Fruit fly (Drosophila melanogaster) whole organism, pupa: ENCODE results near the gene dlg1.

Experiments
- CG10348 ChIP-seq: fragments of 200-800 bp; sonication (Bioruptor generic); IDR thresholded peaks from 2 replicates; pipeline ENCODE4 v1.3.6; 2022; ENCODE audit warnings: missing biosample characterization, missing genetic modification characterization
- CG12605 ChIP-seq: fragments of 200-800 bp; sonication (Bioruptor generic); IDR thresholded peaks from 2 replicates; pipeline ENCODE4 v1.3.6; 2022; ENCODE audit warnings: missing biosample characterization, missing genetic modification characterization
- CG13204 ChIP-seq: fragments of 200-800 bp; sonication (Bioruptor generic); optimal IDR thresholded peaks from 2 replicates; lab custom pipeline; 2018; ENCODE audit warnings: missing biosample characterization, mild to moderate bottlenecking, missing genetic modification characterization, moderate library complexity
- CG14655 ChIP-seq: fragments of 200-800 bp; sonication (Bioruptor generic); optimal IDR thresholded peaks from 3 replicates; lab custom pipeline; 2017; ENCODE audit warnings: mild to moderate bottlenecking, missing biosample characterization, missing genetic modification reagents, missing genetic modification characterization
- CG15710 ChIP-seq: fragments of 200-800 bp; sonication (Bioruptor generic); optimal IDR thresholded peaks from 2 replicates; lab custom pipeline; 2018; ENCODE audit warnings: missing biosample characterization, mild to moderate bottlenecking, missing genetic modification characterization, moderate library complexity
- CG17806 ChIP-seq: fragments of 200-800 bp; sonication (Bioruptor generic); optimal IDR thresholded peaks from 2 replicates; lab custom pipeline; 2018; ENCODE audit warnings: missing biosample characterization, mild to moderate bottlenecking, missing genetic modification characterization, moderate library complexity
- CG32121 ChIP-seq: fragments of 200-800 bp; sonication (Bioruptor generic); IDR thresholded peaks from 2 replicates; pipeline ENCODE4 v1.3.6; 2022; ENCODE audit warnings: missing biosample characterization, missing genetic modification characterization
- CG34367 ChIP-seq: fragments of 200-800 bp; sonication (Bioruptor generic); optimal IDR thresholded peaks from 2 replicates; lab custom pipeline; 2018; ENCODE audit warnings: missing biosample characterization, mild to moderate bottlenecking, missing genetic modification characterization
- CG4496 ChIP-seq: fragments of 200-800 bp; sonication (Bioruptor generic); IDR thresholded peaks from 3 replicates; pipeline ENCODE4 v1.3.6; 2022; ENCODE audit warnings: missing biosample characterization, missing genetic modification characterization
- CG8159 ChIP-seq: fragments of 200-800 bp; sonication (Bioruptor generic); optimal IDR thresholded peaks from 3 replicates; lab custom pipeline; 2018; ENCODE audit warnings: missing biosample characterization, mild to moderate bottlenecking, missing genetic modification characterization, moderate library complexity
- CG8301 ChIP-seq: fragments of 200-800 bp; sonication (Bioruptor generic); optimal IDR thresholded peaks from 2 replicates; lab custom pipeline; 2018; ENCODE audit warnings: missing biosample characterization, mild to moderate bottlenecking, missing genetic modification characterization
- CG9948 ChIP-seq: fragments of 200-800 bp; sonication (Bioruptor generic); optimal IDR thresholded peaks from 2 replicates; lab custom pipeline; 2018; ENCODE audit warnings: missing biosample characterization, mild to moderate bottlenecking, missing genetic modification characterization, moderate library complexity
- D1 ChIP-seq: fragments of 200-800 bp; sonication (Bioruptor generic); optimal IDR thresholded peaks from 2 replicates; lab custom pipeline; 2018; ENCODE audit warnings: missing biosample characterization, mild to moderate bottlenecking, missing genetic modification characterization, moderate library complexity
- EcR ChIP-seq: fragments of 200-800 bp; sonication (Bioruptor generic); optimal IDR thresholded peaks from 3 replicates; lab custom pipeline; 2019; ENCODE audit warnings: missing biosample characterization, missing genetic modification characterization, mild to moderate bottlenecking, moderate library complexity, missing genetic modification reagents
- Ets98B ChIP-seq: fragments of 200-800 bp; sonication (Bioruptor generic); IDR thresholded peaks from 2 replicates; pipeline ENCODE4 v1.3.6; 2022; ENCODE audit warnings: missing biosample characterization, missing genetic modification characterization
- Pif1A ChIP-seq: fragments of 200-800 bp; sonication (Bioruptor generic); optimal IDR thresholded peaks from 3 replicates; lab custom pipeline; 2016; ENCODE audit warnings: missing biosample characterization, missing genetic modification characterization
- Pif1B ChIP-seq: fragments of 200-800 bp; sonication (Bioruptor generic); optimal IDR thresholded peaks from 3 replicates; lab custom pipeline; 2016; ENCODE audit warnings: missing biosample characterization, missing genetic modification characterization
- Snoo ChIP-seq: fragments of 200-800 bp; sonication (Bioruptor generic); optimal IDR thresholded peaks from 3 replicates; lab custom pipeline; 2017; ENCODE audit warnings: missing biosample characterization, mild to moderate bottlenecking, missing genetic modification characterization, inconsistent platforms
- fd96Ca ChIP-seq: fragments of 200-800 bp; sonication (Bioruptor generic); IDR thresholded peaks from 3 replicates; pipeline ENCODE4 v1.3.6; 2022; ENCODE audit warnings: missing biosample characterization, missing genetic modification characterization
- gl ChIP-seq: fragments of 200-800 bp; sonication (Bioruptor generic); optimal IDR thresholded peaks from 2 replicates; lab custom pipeline; 2018; ENCODE audit warnings: missing biosample characterization, mild to moderate bottlenecking, missing genetic modification characterization
- rn ChIP-seq: fragments of 200-800 bp; sonication (Bioruptor generic); IDR thresholded peaks from 2 replicates; pipeline ENCODE4 v1.3.6; 2022; ENCODE audit warnings: missing biosample characterization, missing genetic modification characterization

dlg1 gene

DNA sequence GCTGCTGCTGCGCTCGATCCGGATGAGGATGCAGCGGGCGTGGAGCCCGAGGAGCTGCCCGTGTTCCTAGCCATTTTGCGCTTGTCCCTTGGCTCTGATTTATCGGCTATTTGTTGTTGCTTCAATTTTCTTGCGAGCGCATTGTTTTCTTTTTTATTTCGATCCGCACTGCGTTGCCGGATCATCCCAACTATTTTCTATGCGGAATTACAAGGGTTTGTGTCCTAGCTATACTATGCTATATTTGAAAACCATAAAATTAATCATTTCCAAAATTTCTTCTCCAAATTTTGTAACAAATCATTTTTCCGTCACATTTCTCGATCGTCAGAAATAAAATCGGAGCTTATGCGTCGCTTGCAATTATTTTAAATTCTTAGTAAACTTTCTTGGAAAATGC, 21.7 kb upstream of the dlg1 start, which contains the start of the genes GCS1 and CG11756:
TSS of gene GCS1 (minus strand) at position 193 of the 400 bp plus-strand sequence.
TSS of gene CG11756 (plus strand) at position 312 of the 400 bp plus-strand sequence.
- TF ChIP-seq fd96Ca, result no peak; the same call in 2 of the 3 replicates
- TF ChIP-seq CG15710 (tag; lab: Kevin White, UChicago), result peak; percentile 1
- no peak for TF ChIP-seq gl (tag; lab: Kevin White, UChicago)

DNA sequence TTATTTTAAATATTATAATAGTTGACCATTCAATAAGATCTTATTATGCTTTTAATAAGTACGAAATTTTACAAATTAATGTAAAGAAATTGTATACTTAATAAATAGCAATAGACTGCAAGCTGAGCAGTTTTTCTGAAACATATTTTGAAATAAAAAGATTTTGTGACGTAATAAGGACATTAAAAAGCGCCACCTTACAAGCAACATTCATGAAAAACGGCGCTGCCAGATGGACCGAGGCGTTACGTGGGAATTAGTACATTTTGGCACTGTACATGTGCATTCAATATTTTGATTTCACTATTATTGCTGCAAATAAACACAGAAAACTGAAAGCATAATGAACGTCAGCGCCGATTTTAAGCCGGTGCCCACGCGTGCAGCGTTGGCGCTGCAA, 20.6 kb upstream of the dlg1 start, which contains the start of gene CG1738:
TSS of gene CG1738 (plus strand) at position 221 of the 400 bp plus-strand sequence.
- TF ChIP-seq CG34367 (tag; lab: Kevin White, UChicago), result no peak
- no peak for TF ChIP-seq CG17806 (tag; lab: Kevin White, UChicago)
- no peak for TF ChIP-seq rn (GFP tag; lab: Robert Waterston, UW)
- TF ChIP-seq, all 21 proteins: peak for 0

DNA sequence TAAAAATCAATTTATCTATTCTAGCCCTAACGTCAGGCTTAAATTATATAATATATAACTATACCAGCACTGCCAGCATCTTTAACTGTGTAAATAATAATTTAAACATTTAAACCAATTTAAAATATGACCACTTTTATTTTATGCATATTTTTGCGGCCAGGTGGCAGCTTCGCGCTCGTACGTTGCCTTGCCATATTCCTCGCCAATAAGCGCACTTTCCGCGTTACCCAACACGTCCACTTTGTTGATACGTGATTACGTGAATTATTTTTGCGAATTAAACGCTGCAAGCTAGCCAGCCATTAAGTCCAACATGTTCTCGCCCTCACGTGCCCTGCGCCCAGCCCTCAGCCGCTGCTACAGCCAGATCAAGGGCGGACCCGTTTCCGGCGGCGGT, 19.7 kb upstream of the dlg1 start, which contains the start of gene NdufV3:
TSS of gene NdufV3 (plus strand) at position 219 of the 400 bp plus-strand sequence.
- TF ChIP-seq CG8159 (no peak), Snoo (tag; lab: Kevin White, UChicago) (no peak), fd96Ca (no peak), EcR (GFP tag; lab: Kevin White, UChicago) (no peak), CG32121 (no peak), CG13204 (GFP tag; lab: Kevin White, UChicago) (no peak), CG15710 (tag; lab: Kevin White, UChicago) (no peak), Pif1B (GFP tag; lab: Kevin White, UChicago) (no peak), CG12605 (GFP tag; lab: Robert Waterston, UW) (no peak), CG34367 (tag; lab: Kevin White, UChicago) (no peak), CG10348 (no peak), CG8301 (tag; lab: Kevin White, UChicago) (no peak), gl (tag; lab: Kevin White, UChicago) (no peak), CG4496 (GFP tag; lab: Robert Waterston, UW) (no peak), D1 (tag; lab: Kevin White, UChicago) (no peak), CG17806 (tag; lab: Kevin White, UChicago) (no peak), rn (GFP tag; lab: Robert Waterston, UW) (no peak), Ets98B (GFP tag; lab: Robert Waterston, UW) (no peak)

DNA sequence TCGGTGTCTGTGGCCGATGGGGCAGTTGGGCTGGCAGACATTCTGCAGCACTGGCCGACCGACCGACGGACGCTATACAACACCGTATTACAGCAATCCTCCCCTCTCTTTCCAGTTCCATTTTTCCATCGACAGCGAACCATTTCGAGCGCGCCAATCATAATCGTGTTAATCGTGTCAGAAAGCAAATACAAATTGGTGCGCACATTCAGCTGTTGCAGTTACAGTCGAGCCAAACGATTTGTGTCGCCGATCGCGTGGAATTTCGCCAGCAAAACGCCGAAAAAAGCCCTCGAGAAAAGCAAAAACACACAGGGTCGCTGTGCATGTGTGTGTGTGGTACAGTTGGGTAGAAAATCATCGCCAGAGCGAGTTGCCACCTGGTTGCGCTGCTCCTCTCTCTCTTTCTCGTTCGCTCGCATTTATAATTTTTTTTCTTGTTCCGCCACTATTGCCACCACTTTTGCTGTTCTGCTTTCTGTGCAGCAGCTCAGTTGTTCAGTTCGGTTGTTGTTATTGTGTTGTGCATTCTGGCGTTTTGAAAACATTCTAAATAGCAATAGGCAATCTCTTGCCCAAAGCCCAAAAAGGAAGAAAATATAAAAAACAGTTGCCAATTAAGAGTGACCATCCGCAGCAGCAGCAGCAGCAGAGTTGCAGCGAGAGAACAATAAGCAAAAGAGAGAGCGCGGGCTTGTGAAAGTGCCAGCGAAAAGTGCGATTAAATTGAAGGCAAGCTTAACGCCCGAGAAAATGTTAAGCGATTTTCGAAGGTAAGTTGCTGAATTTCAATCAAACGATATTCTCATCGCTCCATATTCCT, 18.7 kb upstream of the dlg1 start, which contains the start of gene CG1737:
TSS of gene CG1737 (plus strand) at position 104 of the 823 bp plus-strand sequence.
- TF ChIP-seq Ets98B (GFP tag; lab: Robert Waterston, UW), result peak; percentile 47
- no peak for TF ChIP-seq fd96Ca
- TF ChIP-seq CG15710 (tag; lab: Kevin White, UChicago), result no peak
- TF ChIP-seq CG4496 (GFP tag; lab: Robert Waterston, UW), result peak; percentile 11; the same call in 1 of the 3 replicates

DNA sequence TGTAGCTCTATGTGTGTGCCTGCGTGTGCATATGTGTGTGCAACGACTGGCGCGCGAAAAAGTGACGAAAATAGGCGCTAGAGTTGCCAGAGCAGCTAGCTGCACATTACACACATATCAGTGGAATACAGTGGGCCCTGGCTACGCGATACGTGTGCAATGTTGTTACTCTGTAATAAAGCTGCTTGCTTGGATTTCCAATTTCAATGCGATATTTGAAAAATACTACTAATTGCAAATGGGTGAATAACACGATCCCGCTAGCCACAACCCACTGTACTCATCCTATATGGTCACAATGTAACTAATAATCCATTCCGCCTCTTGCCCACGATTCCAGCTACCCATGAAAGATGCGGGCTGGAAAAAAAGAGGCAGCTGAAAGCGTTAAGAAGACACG, 18.1 kb upstream of the dlg1 start:
- TF ChIP-seq gl (tag; lab: Kevin White, UChicago) (peak; percentile 90), rn (GFP tag; lab: Robert Waterston, UW) (peak; percentile 94), CG12605 (GFP tag; lab: Robert Waterston, UW) (peak; percentile 97), CG13204 (GFP tag; lab: Kevin White, UChicago) (peak; percentile 88), CG32121 (peak; percentile 98), Snoo (tag; lab: Kevin White, UChicago) (peak; percentile 90), CG8159 (peak; percentile 89), Pif1A (GFP tag; lab: Kevin White, UChicago) (peak; percentile 95), CG10348 (peak; percentile 91), EcR (GFP tag; lab: Kevin White, UChicago) (no peak), CG14655 (GFP tag; lab: Kevin White, UChicago) (peak; percentile 95), fd96Ca (peak; percentile 99), CG8301 (tag; lab: Kevin White, UChicago) (peak; percentile 95), Ets98B (GFP tag; lab: Robert Waterston, UW) (peak; percentile 98), CG4496 (GFP tag; lab: Robert Waterston, UW) (peak; percentile 99), CG17806 (tag; lab: Kevin White, UChicago) (peak; percentile 90), CG34367 (tag; lab: Kevin White, UChicago) (peak; percentile 92), Pif1B (GFP tag; lab: Kevin White, UChicago) (peak; percentile 88), CG15710 (tag; lab: Kevin White, UChicago) (peak; percentile 91), D1 (tag; lab: Kevin White, UChicago) (no peak), CG9948 (tag; lab: Kevin White, UChicago) (peak; percentile 88)

DNA sequence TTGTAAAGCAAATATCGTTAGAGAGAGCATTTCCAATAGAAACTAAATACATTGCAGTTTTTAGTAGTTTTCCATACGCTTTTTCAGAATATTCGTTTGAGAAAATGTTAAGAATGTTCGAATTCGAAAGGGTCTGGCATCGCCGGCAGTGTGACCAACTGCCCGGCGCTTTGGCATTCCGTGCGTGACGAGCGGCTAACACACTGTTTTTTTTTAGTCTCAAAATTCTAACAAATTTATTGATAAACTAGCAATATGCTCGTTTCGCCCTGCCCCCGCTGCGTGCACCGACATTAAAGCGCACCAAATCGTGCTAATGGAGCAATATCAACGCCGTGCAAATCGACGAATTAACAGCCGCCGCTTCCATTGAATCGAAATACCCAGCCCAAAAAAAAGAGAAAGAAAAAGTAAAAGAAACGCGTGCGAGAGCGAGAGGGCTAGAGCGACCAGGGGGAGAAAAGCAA, 13.7 kb upstream of the dlg1 start, which contains the start of gene dsh:
TSS of gene dsh (plus strand) at position 174 of the 467 bp plus-strand sequence.
- TF ChIP-seq CG32121, result no peak
- TF ChIP-seq CG9948 (tag; lab: Kevin White, UChicago), result no peak
- TF ChIP-seq CG15710 (tag; lab: Kevin White, UChicago), result peak; percentile 14
- no peak for TF ChIP-seq fd96Ca
- TF ChIP-seq CG13204 (GFP tag; lab: Kevin White, UChicago), result peak; percentile 65
- no peak for TF ChIP-seq CG14655 (GFP tag; lab: Kevin White, UChicago)
- TF ChIP-seq CG4496 (GFP tag; lab: Robert Waterston, UW), result no peak
